Worm (Caenorhabditis elegans) whole organism, L1 larva: ENCODE results near the gene ZK287.1.

Experiments
- C16A3.4 ChIP-seq: fragments of 150-350 bp; optimal IDR thresholded peaks from 2 replicates; lab custom pipeline; 2014; ENCODE audit warnings: missing biosample characterization, missing genetic modification characterization
- aha-1 ChIP-seq: fragments of 150-350 bp; optimal IDR thresholded peaks from 2 replicates; lab custom pipeline; 2014; ENCODE audit warnings: missing biosample characterization, missing genetic modification characterization
- aly-2 ChIP-seq: fragments of 150-350 bp; optimal IDR thresholded peaks from 2 replicates; lab custom pipeline; 2014; ENCODE audit warnings: missing biosample characterization, missing genetic modification characterization
- ceh-82 ChIP-seq, 3 experiments: fragments of 150-350 bp in 1 of 3; sonication (generic microtip) in 2 of 3; optimal IDR thresholded peaks; 2 replicates each; lab custom pipeline; 2014 to 2017; ENCODE audit warnings: missing biosample characterization in 3 of 3, missing genetic modification characterization in 3 of 3
- ceh-90 ChIP-seq: sonication (generic microtip); optimal IDR thresholded peaks from 2 replicates; lab custom pipeline; 2016; ENCODE audit warnings: missing genetic modification characterization, missing compliant biosample characterization
- dpl-1 ChIP-seq, 3 experiments: fragments of 150-350 bp in 2 of 3; sonication (generic microtip) in 1 of 3; optimal IDR thresholded peaks; 2 replicates each; lab custom pipeline; 2014 to 2017; ENCODE audit warnings: missing biosample characterization in 3 of 3, missing genetic modification characterization in 3 of 3, missing genetic modification reagents in 3 of 3
- efl-1 ChIP-seq, 4 experiments: fragments of 150-350 bp; optimal IDR thresholded peaks in 3 of 4; peaks in 1 of 4; 1 replicate in 1 of 4; 2 replicates in 3 of 4; lab custom pipeline; 2014; ENCODE audit warnings: missing biosample characterization in 2 of 4, missing genetic modification characterization in 2 of 4, missing genetic modification reagents in 2 of 4
- efl-3 ChIP-seq: fragments of 200-800 bp; sonication (Bioruptor generic); optimal IDR thresholded peaks from 2 replicates; lab custom pipeline; 2018; ENCODE audit warnings: mild to moderate bottlenecking, missing genetic modification characterization, missing compliant biosample characterization
- elt-2 ChIP-seq: sonication (generic microtip); optimal IDR thresholded peaks from 2 replicates; lab custom pipeline; 2016; ENCODE audit warnings: missing genetic modification characterization, mild to moderate bottlenecking, inconsistent platforms, missing compliant biosample characterization, missing genetic modification reagents
- elt-3 ChIP-seq, 6 experiments: fragments of 150-350 bp in 1 of 6; sonication (generic microtip); optimal IDR thresholded peaks; 2 replicates each; lab custom pipeline; 2017 to 2018; ENCODE audit warnings: missing biosample characterization in 6 of 6, missing genetic modification characterization in 6 of 6, inconsistent platforms in 1 of 6
- fos-1 ChIP-seq: fragments of 150-350 bp; optimal IDR thresholded peaks from 2 replicates; lab custom pipeline; 2014; ENCODE audit warnings: missing biosample characterization, missing genetic modification characterization
- grh-1 ChIP-seq: fragments of 200-800 bp; sonication (Bioruptor generic); IDR thresholded peaks from 2 replicates; pipeline ENCODE4 v1.3.6; 2022; ENCODE audit warnings: missing genetic modification reagents, missing genetic modification characterization, missing compliant biosample characterization
- hlh-17 ChIP-seq: fragments of 200-800 bp; sonication (Bioruptor generic); optimal IDR thresholded peaks from 2 replicates; lab custom pipeline; 2018; ENCODE audit warnings: missing genetic modification characterization, mild to moderate bottlenecking, missing compliant biosample characterization, moderate library complexity, borderline replicate concordance
- isw-1 ChIP-seq: fragments of 200-800 bp; sonication (Bioruptor generic); IDR thresholded peaks from 2 replicates; pipeline ENCODE4 v1.3.6; 2022; ENCODE audit warnings: missing genetic modification characterization, missing compliant biosample characterization
- lin-13 ChIP-seq: fragments of 150-350 bp; optimal IDR thresholded peaks from 2 replicates; lab custom pipeline; 2014; ENCODE audit warnings: missing biosample characterization, missing genetic modification reagents, missing genetic modification characterization
- lin-15B ChIP-seq: fragments of 150-350 bp; sonication (generic microtip); optimal IDR thresholded peaks from 3 replicates; lab custom pipeline; 2014; ENCODE audit warnings: missing biosample characterization, missing genetic modification characterization
- lin-35 ChIP-seq, 2 experiments: fragments of 150-350 bp; optimal IDR thresholded peaks; 2 replicates each; lab custom pipeline; 2014; ENCODE audit warnings: missing biosample characterization in 2 of 2, missing genetic modification characterization in 2 of 2, missing genetic modification reagents in 2 of 2
- lir-3 ChIP-seq: sonication (generic microtip); optimal IDR thresholded peaks from 2 replicates; lab custom pipeline; 2016; ENCODE audit warnings: mild to moderate bottlenecking, missing genetic modification characterization, moderate library complexity, missing compliant biosample characterization; ENCODE audit not compliant: poor library complexity
- lsy-2 ChIP-seq, 2 experiments: fragments of 150-350 bp; optimal IDR thresholded peaks; 2 replicates each; lab custom pipeline; 2014; ENCODE audit warnings: missing biosample characterization in 2 of 2, missing genetic modification characterization in 2 of 2
- mab-9 ChIP-seq: fragments of 200-800 bp; sonication (Bioruptor generic); IDR thresholded peaks from 2 replicates; pipeline ENCODE4 v1.3.6; 2022; ENCODE audit warnings: missing genetic modification reagents, missing genetic modification characterization, missing compliant biosample characterization
- mdl-1 ChIP-seq, 2 experiments: fragments of 150-350 bp; optimal IDR thresholded peaks; 2 replicates each; lab custom pipeline; 2014 to 2017; ENCODE audit warnings: missing biosample characterization in 2 of 2, missing genetic modification characterization in 2 of 2, inconsistent platforms in 1 of 2
- mef-2 ChIP-seq: fragments of 150-350 bp; optimal IDR thresholded peaks from 2 replicates; lab custom pipeline; 2014; ENCODE audit warnings: missing biosample characterization, missing genetic modification characterization
- nhr-20 ChIP-seq: sonication (generic microtip); optimal IDR thresholded peaks from 2 replicates; lab custom pipeline; 2016; ENCODE audit warnings: mild to moderate bottlenecking, missing genetic modification characterization, missing compliant biosample characterization
- nhr-76 ChIP-seq: sonication (generic microtip); optimal IDR thresholded peaks from 2 replicates; lab custom pipeline; 2017; ENCODE audit warnings: missing biosample characterization, missing genetic modification characterization
- nhr-77 ChIP-seq: fragments of 150-350 bp; optimal IDR thresholded peaks from 2 replicates; lab custom pipeline; 2014; ENCODE audit warnings: missing biosample characterization, missing genetic modification characterization
- pag-3 ChIP-seq: sonication (generic microtip); optimal IDR thresholded peaks from 2 replicates; lab custom pipeline; 2017; ENCODE audit warnings: missing genetic modification characterization, mild to moderate bottlenecking, missing compliant biosample characterization, antibody characterized with exemption, borderline replicate concordance; ENCODE audit not compliant: insufficient read depth
- pqm-1 ChIP-seq: sonication (generic microtip); optimal IDR thresholded peaks from 3 replicates; lab custom pipeline; 2017; ENCODE audit warnings: missing biosample characterization, missing genetic modification characterization
- snu-23 ChIP-seq: sonication (generic microtip); optimal IDR thresholded peaks from 2 replicates; lab custom pipeline; 2016; ENCODE audit warnings: missing genetic modification characterization, missing compliant biosample characterization
- sup-37 ChIP-seq: fragments of 200-800 bp; sonication (Bioruptor generic); optimal IDR thresholded peaks from 2 replicates; lab custom pipeline; 2018; ENCODE audit warnings: mild to moderate bottlenecking, missing genetic modification characterization, missing compliant biosample characterization
- tlp-1 ChIP-seq: fragments of 150-350 bp; optimal IDR thresholded peaks from 2 replicates; lab custom pipeline; 2014; ENCODE audit warnings: missing biosample characterization, missing genetic modification characterization
- unc-98 ChIP-seq: fragments of 200-800 bp; sonication (Bioruptor generic); IDR thresholded peaks from 2 replicates; pipeline ENCODE4 v1.3.6; 2022; ENCODE audit warnings: missing genetic modification characterization, missing compliant biosample characterization
- zip-4 ChIP-seq: fragments of 200-800 bp; sonication (Bioruptor generic); optimal IDR thresholded peaks from 2 replicates; lab custom pipeline; 2018; ENCODE audit warnings: mild to moderate bottlenecking, missing genetic modification characterization, moderate library complexity, missing compliant biosample characterization
- ztf-11 ChIP-seq, 2 experiments: sonication (generic microtip); optimal IDR thresholded peaks; 2 replicates each; lab custom pipeline; 2016 to 2017; ENCODE audit warnings: missing genetic modification characterization in 2 of 2, missing biosample characterization in 1 of 2, missing compliant biosample characterization in 1 of 2

Gene ZK287.1

ce11 chrV:9664620-9665019 lies 1.9 kb upstream of the ZK287.1 start (continued):
- no peak for TF ChIP-seq C16A3.4 (tag; lab: Kevin White, UChicago)
- no peak for TF ChIP-seq isw-1
- no peak for TF ChIP-seq pqm-1 (tag; lab: Kevin White, UChicago)
- no peak for TF ChIP-seq fos-1
- no peak for TF ChIP-seq tlp-1
- no peak for TF ChIP-seq lin-13
- no peak for TF ChIP-seq hlh-17 (GFP tag; lab: Kevin White, UChicago)
- TF ChIP-seq lsy-2 (tag; optimal IDR thresholded peaks at IDR 0.05; lab: Kevin White, UChicago) = peak in 1 of 2 experiments; percentile 43
- TF ChIP-seq aly-2 = no peak
- TF ChIP-seq dpl-1 (GFP tag; optimal IDR thresholded peaks at IDR 0.05; lab: Kevin White, UChicago) = peak in 1 of 3 experiments; percentile 4
- TF ChIP-seq pag-3 = no peak
- TF ChIP-seq ceh-90 = no peak
- TF ChIP-seq ceh-82 (tag; optimal IDR thresholded peaks at IDR 0.05; lab: Kevin White, UChicago) = peak in 2 of 3 experiments; percentile 36 to 64
- no peak for TF ChIP-seq zip-4 (GFP tag; lab: Kevin White, UChicago)
- no peak for TF ChIP-seq mdl-1 (tag; optimal IDR thresholded peaks at IDR 0.05; lab: Kevin White, UChicago)

DNA sequence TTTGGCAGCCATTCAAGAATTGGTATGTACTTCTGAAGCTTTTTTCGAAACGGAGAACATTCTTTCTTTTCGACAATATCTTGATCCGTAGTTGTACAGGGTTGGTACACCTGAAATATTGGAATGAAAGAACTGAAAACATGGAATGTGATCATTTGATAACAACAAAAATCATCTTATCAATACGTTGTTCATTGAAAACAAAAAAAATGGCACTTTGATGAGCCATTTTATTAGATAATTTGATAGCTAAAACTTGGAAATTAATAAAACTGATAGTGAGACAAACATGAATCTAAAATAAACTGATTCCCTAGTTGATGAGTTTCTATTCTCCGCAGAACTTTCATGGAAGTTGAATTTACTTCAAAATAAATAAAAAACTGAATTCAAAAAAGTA lies 6.0 kb downstream of the ZK287.1 start:
- peak; percentile 49 for TF ChIP-seq elt-2
- no peak for TF ChIP-seq lir-3 (tag; lab: Kevin White, UChicago)

DNA sequence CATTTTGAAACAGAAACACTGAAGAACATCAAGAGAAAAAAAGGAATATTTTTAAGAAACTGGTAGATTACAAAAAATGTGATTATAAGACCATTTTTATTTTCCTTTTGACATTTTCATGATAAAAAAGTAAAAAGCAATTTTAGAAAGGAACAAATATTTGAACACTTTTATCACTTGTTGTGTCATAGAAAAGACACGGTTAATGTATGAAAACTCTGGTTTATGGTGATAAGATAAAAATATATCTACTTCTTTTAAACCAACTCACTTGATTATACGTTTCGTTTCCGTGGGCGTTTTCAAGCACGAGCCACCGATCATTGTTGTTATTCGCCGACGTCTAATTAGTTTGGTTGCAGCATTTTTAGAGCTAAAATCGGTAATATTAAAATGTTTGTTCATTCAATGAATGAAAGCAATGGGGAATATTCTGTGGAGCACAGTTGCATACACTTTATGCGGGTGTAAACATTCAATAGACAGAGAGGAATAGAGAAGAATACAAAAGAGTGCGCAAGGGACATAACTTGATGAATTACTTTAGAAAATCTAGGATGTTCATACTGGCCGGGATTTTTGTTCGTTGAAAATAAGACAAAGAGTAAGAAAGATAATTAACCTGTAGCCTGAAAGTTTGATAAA lies 6.8 kb downstream of the ZK287.1 start, which contains the start of gene sulp-8:
Gene sulp-8, minus strand, starts transcription at position 469 of the 645 bp plus-strand sequence.
- TF ChIP-seq lin-35 (GFP tag; optimal IDR thresholded peaks at IDR 0.05; lab: Kevin White, UChicago) (peak in 1 of 2 experiments; percentile 13), lin-15B (no peak), aha-1 (no peak), ztf-11 (tag; optimal IDR thresholded peaks at IDR 0.05; lab: Kevin White, UChicago) (no peak), elt-2 (peak; percentile 33), elt-3 (tag; optimal IDR thresholded peaks at IDR 0.05; lab: Kevin White, UChicago) (no peak), dpl-1 (GFP tag; optimal IDR thresholded peaks at IDR 0.05; lab: Kevin White, UChicago) (peak in 1 of 3 experiments; percentile 12), mef-2 (tag; lab: Kevin White, UChicago) (no peak), unc-98 (GFP tag; lab: Robert Waterston, UW) (no peak), nhr-77 (tag; lab: Kevin White, UChicago) (no peak)

ce11 chrV:9677977-9678376 lies 11.5 kb downstream of the ZK287.1 start, which contains the start of gene cthd-1:
cthd-1 (plus strand) TSS chrV:9678277.
- no peak for TF ChIP-seq efl-1 (optimal IDR thresholded peaks at IDR 0.05; lab: Kevin White, UChicago)
- TF ChIP-seq efl-1 (GFP tag; optimal IDR thresholded peaks at IDR 0.05 in 1 of 2; lab: Kevin White, UChicago) = no peak
- TF ChIP-seq efl-3 (GFP tag; lab: Kevin White, UChicago) = no peak
- TF ChIP-seq lir-3 (tag; lab: Kevin White, UChicago) = no peak
- no peak for TF ChIP-seq snu-23 (GFP tag; lab: Kevin White, UChicago)
- no peak for TF ChIP-seq grh-1 (GFP tag; lab: Robert Waterston, UW)
- no peak for TF ChIP-seq pqm-1 (tag; lab: Kevin White, UChicago)
- TF ChIP-seq nhr-20 = no peak
- no peak for TF ChIP-seq mab-9 (GFP tag; lab: Robert Waterston, UW)
- no peak for TF ChIP-seq unc-98 (GFP tag; lab: Robert Waterston, UW)
- TF ChIP-seq aly-2 = no peak
- no peak for TF ChIP-seq ceh-82 (tag; optimal IDR thresholded peaks at IDR 0.05; lab: Kevin White, UChicago)
- TF ChIP-seq nhr-76 (tag; lab: Kevin White, UChicago) = no peak
- TF ChIP-seq sup-37 (GFP tag; lab: Kevin White, UChicago) = no peak
